Worm (Caenorhabditis elegans) whole organism, mixed stage, embryonic: ENCODE results near the gene F15B10.3.

ENCODE experiments used
- lsy-2 ChIP-seq: fragments of 150-350 bp; optimal IDR thresholded peaks from 2 replicates; lab custom pipeline; 2014; ENCODE audit warnings: missing biosample characterization, missing genetic modification characterization
- pha-4 ChIP-seq: fragments of 150-350 bp; optimal IDR thresholded peaks from 2 replicates; lab custom pipeline; 2018; ENCODE audit warnings: missing biosample characterization, missing genetic modification reagents, missing genetic modification characterization
- sem-2 ChIP-seq: fragments of 200-800 bp; sonication (Bioruptor generic); optimal IDR thresholded peaks from 2 replicates; lab custom pipeline; 2018; ENCODE audit warnings: mild to moderate bottlenecking, missing genetic modification characterization, missing compliant biosample characterization
- unc-62 ChIP-seq: fragments of 150-350 bp; optimal IDR thresholded peaks from 2 replicates; lab custom pipeline; 2014; ENCODE audit warnings: missing biosample characterization, missing genetic modification reagents, missing genetic modification characterization

DNA sequence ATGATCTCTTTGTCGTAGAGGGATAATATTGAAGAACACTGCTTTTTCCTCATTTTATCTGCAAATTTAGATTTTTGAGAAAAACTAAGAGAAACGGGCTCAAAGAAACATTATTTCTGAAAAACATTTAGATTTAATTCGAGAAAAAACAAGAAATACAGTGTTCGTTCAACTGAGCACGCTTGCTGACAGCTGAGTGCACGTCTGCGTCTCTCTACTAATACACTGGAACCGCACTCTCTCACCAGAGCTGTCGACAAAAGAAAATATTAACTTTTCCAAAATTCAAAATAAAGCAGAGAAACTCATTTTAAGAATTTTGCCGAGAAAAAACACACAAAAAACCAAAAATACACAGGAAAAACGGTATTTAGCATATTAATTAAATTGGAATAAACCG, 10.8 kb downstream of the F15B10.3 start, which contains the start of gene drh-1:
- TF ChIP-seq lsy-2 (tag; lab: Kevin White, UChicago): no peak
- no peak for TF ChIP-seq unc-62 (GFP tag; lab: Kevin White, UChicago)
- TF ChIP-seq pha-4 (tag; lab: Kevin White, UChicago): no peak
- TF ChIP-seq sem-2: no peak
